Worm (Caenorhabditis elegans) whole organism, L4 larva: ENCODE data around the gene nspc-17.

ENCODE experiments used
- D1046.2 ChIP-seq: fragments of 200-800 bp; sonication (Bioruptor generic); IDR thresholded peaks from 2 replicates; pipeline ENCODE4 v1.3.6; 2022; ENCODE audit warnings: missing genetic modification characterization, missing compliant biosample characterization
- F26F4.8 ChIP-seq: fragments of 200-800 bp; sonication (Bioruptor generic); conservative IDR thresholded peaks from 2 replicates; pipeline ENCODE4 v1.3.6; 2022; ENCODE audit warnings: missing genetic modification characterization, missing compliant biosample characterization
- F37D6.2 ChIP-seq: sonication (generic microtip); optimal IDR thresholded peaks from 2 replicates; lab custom pipeline; 2016; ENCODE audit warnings: mild to moderate bottlenecking, missing genetic modification characterization, missing compliant biosample characterization
- F44E2.7 ChIP-seq: fragments of 200-800 bp; sonication (Bioruptor generic); IDR thresholded peaks from 2 replicates; pipeline ENCODE4 v2.1.2; 2022; ENCODE audit warnings: missing genetic modification characterization, missing compliant biosample characterization
- F49E8.2 ChIP-seq: sonication (generic microtip); optimal IDR thresholded peaks from 2 replicates; lab custom pipeline; 2016; ENCODE audit warnings: missing compliant biosample characterization, mild to moderate bottlenecking, missing genetic modification characterization, borderline replicate concordance
- R02D3.7 ChIP-seq: fragments of 150-350 bp; sonication (generic microtip); optimal IDR thresholded peaks from 3 replicates; lab custom pipeline; 2014; ENCODE audit warnings: missing biosample characterization, missing genetic modification characterization
- T20F7.1 ChIP-seq: fragments of 200-800 bp; sonication (Bioruptor generic); optimal IDR thresholded peaks from 2 replicates; lab custom pipeline; 2018; ENCODE audit warnings: mild to moderate bottlenecking, missing genetic modification characterization, missing compliant biosample characterization
- Y5F2A.4 ChIP-seq: fragments of 200-800 bp; sonication (Bioruptor generic); optimal IDR thresholded peaks from 2 replicates; lab custom pipeline; 2018; ENCODE audit warnings: mild to moderate bottlenecking, missing genetic modification characterization, missing compliant biosample characterization
- Y75B8A.6 ChIP-seq: fragments of 200-800 bp; sonication (Bioruptor generic); IDR thresholded peaks from 2 replicates; pipeline ENCODE4 v1.3.6; 2022; ENCODE audit warnings: missing genetic modification reagents, missing genetic modification characterization, missing compliant biosample characterization
- aly-2 ChIP-seq: sonication (generic microtip); optimal IDR thresholded peaks from 2 replicates; lab custom pipeline; 2018; ENCODE audit warnings: missing biosample characterization, missing genetic modification characterization
- arid-1 ChIP-seq: fragments of 200-800 bp; sonication (Bioruptor generic); conservative IDR thresholded peaks from 2 replicates; pipeline ENCODE4 v1.3.6; 2022; ENCODE audit warnings: missing genetic modification reagents, missing genetic modification characterization, missing compliant biosample characterization
- ceh-20 ChIP-seq: fragments of 200-800 bp; sonication (Bioruptor generic); IDR thresholded peaks from 2 replicates; pipeline ENCODE4 v1.3.6; 2022; ENCODE audit warnings: missing genetic modification reagents, missing genetic modification characterization, missing compliant biosample characterization
- ceh-62 ChIP-seq: sonication (generic microtip); optimal IDR thresholded peaks from 2 replicates; lab custom pipeline; 2017; ENCODE audit warnings: missing biosample characterization, missing genetic modification characterization
- ceh-82 ChIP-seq: sonication (generic microtip); optimal IDR thresholded peaks from 2 replicates; lab custom pipeline; 2017; ENCODE audit warnings: missing biosample characterization, missing genetic modification characterization
- ctbp-1 ChIP-seq: fragments of 200-800 bp; sonication (Bioruptor generic); IDR thresholded peaks from 2 replicates; pipeline ENCODE4 v1.3.6; 2022; ENCODE audit warnings: missing genetic modification reagents, missing genetic modification characterization, missing compliant biosample characterization
- daf-19 ChIP-seq: fragments of 200-800 bp; sonication (Bioruptor generic); conservative IDR thresholded peaks from 2 replicates; pipeline ENCODE4 v1.3.6; 2022; ENCODE audit warnings: missing genetic modification characterization, missing compliant biosample characterization
- daf-8 ChIP-seq: fragments of 200-800 bp; sonication (Bioruptor generic); IDR thresholded peaks from 2 replicates; pipeline ENCODE4 v1.3.6; 2022; ENCODE audit warnings: missing genetic modification characterization, missing compliant biosample characterization
- dmd-8 ChIP-seq: fragments of 200-800 bp; sonication (Bioruptor generic); IDR thresholded peaks from 2 replicates; pipeline ENCODE4 v1.3.6; 2022; ENCODE audit warnings: missing genetic modification characterization, missing compliant biosample characterization
- egl-27 ChIP-seq: sonication (generic microtip); optimal IDR thresholded peaks from 3 replicates; lab custom pipeline; 2017; ENCODE audit warnings: missing biosample characterization, missing genetic modification reagents, missing genetic modification characterization
- hlh-11 ChIP-seq: fragments of 200-800 bp; sonication (Bioruptor generic); optimal IDR thresholded peaks from 2 replicates; lab custom pipeline; 2018; ENCODE audit warnings: mild to moderate bottlenecking, missing genetic modification characterization, missing compliant biosample characterization
- hmg-1.1 ChIP-seq: fragments of 200-800 bp; sonication (Bioruptor generic); IDR thresholded peaks from 2 replicates; pipeline ENCODE4 v1.3.6; 2022; ENCODE audit warnings: missing genetic modification reagents, missing genetic modification characterization, missing compliant biosample characterization
- jun-1 ChIP-seq: fragments of 150-350 bp; optimal IDR thresholded peaks from 2 replicates; lab custom pipeline; 2014; ENCODE audit warnings: missing biosample characterization, missing genetic modification reagents, missing genetic modification characterization
- lin-29 ChIP-seq: fragments of 200-800 bp; sonication (Bioruptor generic); IDR thresholded peaks from 2 replicates; pipeline ENCODE4 v1.3.6; 2022; ENCODE audit warnings: missing genetic modification reagents, missing genetic modification characterization, missing compliant biosample characterization
- lin-39 ChIP-seq: fragments of 150-350 bp; optimal IDR thresholded peaks from 2 replicates; lab custom pipeline; 2014; ENCODE audit warnings: missing biosample characterization, missing genetic modification reagents, missing genetic modification characterization
- lir-3 ChIP-seq: sonication (generic microtip); optimal IDR thresholded peaks from 2 replicates; lab custom pipeline; 2016; ENCODE audit warnings: mild to moderate bottlenecking, missing genetic modification characterization, missing compliant biosample characterization
- madf-5 ChIP-seq, 2 experiments: fragments of 200-800 bp; sonication (Bioruptor generic); IDR thresholded peaks; 2 replicates each; pipeline ENCODE4 v1.3.6; 2022; ENCODE audit warnings: missing compliant biosample characterization in 2 of 2, missing genetic modification characterization in 2 of 2
- madf-9 ChIP-seq: fragments of 200-800 bp; sonication (Bioruptor generic); conservative IDR thresholded peaks from 2 replicates; pipeline ENCODE4 v1.3.6; 2022; ENCODE audit warnings: missing genetic modification reagents, missing genetic modification characterization, missing compliant biosample characterization
- mdl-1 ChIP-seq, 2 experiments: fragments of 150-350 bp in 1 of 2; sonication (generic microtip) in 1 of 2; optimal IDR thresholded peaks; 2 replicates each; lab custom pipeline; 2014 to 2017; ENCODE audit warnings: missing biosample characterization in 2 of 2, missing genetic modification characterization in 2 of 2
- mxl-3 ChIP-seq: fragments of 200-800 bp; sonication (Bioruptor generic); optimal IDR thresholded peaks from 2 replicates; lab custom pipeline; 2018; ENCODE audit warnings: mild to moderate bottlenecking, missing genetic modification characterization, missing compliant biosample characterization
- nhr-10 ChIP-seq: fragments of 150-350 bp; optimal IDR thresholded peaks from 2 replicates; lab custom pipeline; 2014; ENCODE audit warnings: missing biosample characterization, missing genetic modification characterization
- nhr-111 ChIP-seq: fragments of 200-800 bp; sonication (Bioruptor generic); optimal IDR thresholded peaks from 2 replicates; lab custom pipeline; 2018; ENCODE audit warnings: mild to moderate bottlenecking, missing genetic modification characterization, missing compliant biosample characterization
- nhr-237 ChIP-seq: sonication (generic microtip); optimal IDR thresholded peaks from 2 replicates; lab custom pipeline; 2017; ENCODE audit warnings: missing biosample characterization, missing genetic modification characterization
- nhr-25 ChIP-seq: sonication (generic microtip); optimal IDR thresholded peaks from 2 replicates; lab custom pipeline; 2017; ENCODE audit warnings: missing genetic modification characterization, mild to moderate bottlenecking, missing compliant biosample characterization, antibody characterized with exemption, moderate library complexity, borderline replicate concordance; ENCODE audit not compliant: insufficient read depth
- nhr-28 ChIP-seq: fragments of 150-350 bp; optimal IDR thresholded peaks from 2 replicates; lab custom pipeline; 2014; ENCODE audit warnings: missing biosample characterization, missing genetic modification characterization
- nhr-41 ChIP-seq: fragments of 200-800 bp; sonication (Bioruptor generic); IDR thresholded peaks from 2 replicates; pipeline ENCODE4 v1.3.6; 2022; ENCODE audit warnings: missing genetic modification reagents, missing genetic modification characterization, missing compliant biosample characterization
- nhr-42 ChIP-seq: fragments of 200-800 bp; sonication (Bioruptor generic); IDR thresholded peaks from 2 replicates; pipeline ENCODE4 v1.3.6; 2022; ENCODE audit warnings: missing genetic modification characterization, missing compliant biosample characterization
- nhr-48 ChIP-seq: sonication (generic microtip); optimal IDR thresholded peaks from 2 replicates; lab custom pipeline; 2016; ENCODE audit warnings: mild to moderate bottlenecking, missing genetic modification characterization, missing compliant biosample characterization
- nhr-77 ChIP-seq: fragments of 150-350 bp; optimal IDR thresholded peaks from 2 replicates; lab custom pipeline; 2014; ENCODE audit warnings: missing biosample characterization, missing genetic modification characterization
- pha-4 ChIP-seq, 2 experiments: fragments of 150-350 bp in 1 of 2; fragments of 200-800 bp in 1 of 2; sonication (Bioruptor generic) in 1 of 2; IDR thresholded peaks in 1 of 2; optimal IDR thresholded peaks in 1 of 2; 2 replicates each; pipeline versions ENCODE4 v1.3.6 to Lab custom; 2014 to 2022; ENCODE audit warnings: missing genetic modification characterization in 2 of 2, missing genetic modification reagents in 2 of 2, missing biosample characterization in 1 of 2, missing compliant biosample characterization in 1 of 2
- snpc-1.2 ChIP-seq: fragments of 200-800 bp; sonication (Bioruptor generic); IDR thresholded peaks from 2 replicates; pipeline ENCODE4 v1.3.6; 2022; ENCODE audit warnings: missing genetic modification reagents, missing genetic modification characterization, missing compliant biosample characterization
- snpc-4 ChIP-seq: fragments of 150-350 bp; optimal IDR thresholded peaks from 2 replicates; lab custom pipeline; 2014; ENCODE audit warnings: missing biosample characterization, missing genetic modification characterization
- spr-1 ChIP-seq: sonication (generic microtip); optimal IDR thresholded peaks from 2 replicates; lab custom pipeline; 2016; ENCODE audit warnings: mild to moderate bottlenecking, missing genetic modification characterization, missing compliant biosample characterization
- spr-3 ChIP-seq: fragments of 200-800 bp; sonication (Bioruptor generic); optimal IDR thresholded peaks from 2 replicates; lab custom pipeline; 2018; ENCODE audit warnings: mild to moderate bottlenecking, missing genetic modification characterization, missing compliant biosample characterization
- unc-39 ChIP-seq: sonication (generic microtip); optimal IDR thresholded peaks from 2 replicates; lab custom pipeline; 2017; ENCODE audit warnings: missing biosample characterization, missing genetic modification characterization
- vab-7 ChIP-seq: fragments of 200-800 bp; sonication (Bioruptor generic); IDR thresholded peaks from 2 replicates; pipeline ENCODE4 v1.3.6; 2022; ENCODE audit warnings: missing genetic modification reagents, missing genetic modification characterization, missing compliant biosample characterization
- zip-11 ChIP-seq: fragments of 200-800 bp; sonication (Bioruptor generic); IDR thresholded peaks from 2 replicates; pipeline ENCODE4 v1.3.6; 2022; ENCODE audit warnings: missing genetic modification characterization, missing compliant biosample characterization
- ztf-11 ChIP-seq: fragments of 150-350 bp; optimal IDR thresholded peaks from 2 replicates; lab custom pipeline; 2014; ENCODE audit warnings: missing biosample characterization, missing genetic modification characterization
- ztf-7 ChIP-seq: fragments of 150-350 bp; optimal IDR thresholded peaks from 2 replicates; lab custom pipeline; 2014; ENCODE audit warnings: missing biosample characterization, missing genetic modification characterization

Gene nspc-17

DNA sequence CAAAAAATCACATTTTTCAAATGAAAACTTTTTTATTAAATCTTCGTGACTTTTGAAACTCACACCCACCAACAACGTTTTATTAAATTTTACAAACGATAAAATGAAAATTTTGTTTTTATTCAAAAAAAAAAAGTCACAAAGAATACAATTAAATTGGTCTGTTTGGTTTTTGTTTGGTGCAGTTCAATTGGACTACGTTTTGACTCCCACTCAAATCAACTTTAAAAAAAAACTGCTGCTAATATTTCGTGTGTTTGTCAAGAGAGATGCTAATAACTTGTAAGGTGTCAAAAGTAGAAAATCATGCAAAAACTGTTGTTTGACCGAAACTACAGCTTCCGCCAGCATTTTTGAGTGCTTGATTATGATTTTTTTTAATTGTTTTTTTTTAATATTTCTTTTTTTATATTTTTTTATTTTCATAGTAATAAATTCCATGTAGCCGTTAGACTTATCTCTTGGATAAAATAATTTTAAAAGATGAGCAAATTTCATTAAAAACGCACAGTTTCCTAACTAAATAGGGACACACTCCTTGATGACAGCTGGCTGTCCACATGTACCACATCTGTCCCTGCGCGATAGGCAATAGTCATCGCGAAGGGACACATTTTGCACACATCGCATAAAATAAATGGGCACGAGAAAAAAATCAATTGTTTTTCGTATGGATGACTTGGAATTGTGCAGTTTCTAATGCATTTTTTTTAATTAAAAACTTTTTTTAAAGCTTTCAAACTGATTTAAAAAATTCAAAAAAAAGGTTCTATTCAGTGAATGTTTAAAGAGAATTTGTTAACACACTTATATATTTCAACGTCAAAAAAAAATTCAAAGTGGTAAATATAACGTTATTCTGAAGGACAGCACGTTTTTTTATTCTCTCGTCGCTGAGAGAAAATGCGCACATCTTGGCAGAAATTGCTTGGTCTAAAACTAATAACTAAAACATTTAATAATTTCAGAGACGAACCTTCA, 634 bp upstream of the nspc-17 start (continued):
- peak; percentile 97 for TF ChIP-seq nhr-25 (tag; lab: Kevin White, UChicago)
- TF ChIP-seq nhr-237, result peak; percentile 94
- TF ChIP-seq ceh-82 (tag; lab: Kevin White, UChicago), result peak; percentile 84
- TF ChIP-seq unc-39 (tag; lab: Kevin White, UChicago), result peak; percentile 8
- peak; percentile 97 for TF ChIP-seq nhr-48 (tag; lab: Kevin White, UChicago)
- TF ChIP-seq madf-9 (GFP tag; lab: Robert Waterston, UW), result peak; percentile 99
- peak; percentile 35 for TF ChIP-seq nhr-111 (GFP tag; lab: Kevin White, UChicago)
- peak; percentile 98 for TF ChIP-seq vab-7 (GFP tag; lab: Robert Waterston, UW)
- TF ChIP-seq jun-1 (tag; lab: Kevin White, UChicago), result peak; percentile 100
- TF ChIP-seq snpc-4 (tag; lab: Kevin White, UChicago), result peak; percentile 62
- peak; percentile 98 for TF ChIP-seq lin-29
- TF ChIP-seq arid-1, result peak; percentile 96
- peak; percentile 79; the same call in 1 of the 2 replicates for TF ChIP-seq dmd-8
- peak; percentile 99 for TF ChIP-seq F37D6.2 (tag; lab: Kevin White, UChicago)
- TF ChIP-seq F49E8.2 (tag; lab: Kevin White, UChicago), result peak; percentile 48
- peak; percentile 99 for TF ChIP-seq ctbp-1
- TF ChIP-seq hmg-1.1 (GFP tag; lab: Robert Waterston, UW), result peak; percentile 100
- peak; percentile 90 for TF ChIP-seq mxl-3 (GFP tag; lab: Kevin White, UChicago)
- TF ChIP-seq madf-5 (GFP tag; IDR thresholded peaks at IDR 0.05; lab: Robert Waterston, UW), result peak; percentile 78 to 98
- TF ChIP-seq ztf-7, result peak; percentile 96
- peak; percentile 95 for TF ChIP-seq lir-3 (tag; lab: Kevin White, UChicago)
- TF ChIP-seq T20F7.1 (GFP tag; lab: Kevin White, UChicago), result peak; percentile 93
- no peak for TF ChIP-seq egl-27 (tag; lab: Kevin White, UChicago)
- peak; percentile 68; the same call in 1 of the 2 replicates for TF ChIP-seq daf-8
- peak; percentile 88 for TF ChIP-seq nhr-28 (tag; lab: Kevin White, UChicago)
- TF ChIP-seq nhr-77, result peak; percentile 100
- TF ChIP-seq ceh-62 (tag; lab: Kevin White, UChicago), result no peak
- TF ChIP-seq F44E2.7 (GFP tag; lab: Robert Waterston, UW), result no peak
- TF ChIP-seq lin-39, result peak; percentile 96
- peak; percentile 91 for TF ChIP-seq ztf-11
- TF ChIP-seq hlh-11, result peak; percentile 99
- peak; percentile 37 for TF ChIP-seq aly-2
- TF ChIP-seq mdl-1 (tag; optimal IDR thresholded peaks at IDR 0.05; lab: Kevin White, UChicago), result peak; percentile 89 to 98
- peak; percentile 98 for TF ChIP-seq spr-1 (tag; lab: Kevin White, UChicago)
- TF ChIP-seq spr-3, result peak; percentile 98
- peak; percentile 97 for TF ChIP-seq Y5F2A.4 (GFP tag; lab: Kevin White, UChicago)
- TF ChIP-seq F26F4.8 (GFP tag; lab: Robert Waterston, UW), result no peak
- TF ChIP-seq Y75B8A.6 (GFP tag; lab: Robert Waterston, UW), result peak; percentile 92; the same call in 1 of the 2 replicates
- peak; percentile 73; the same call in 1 of the 2 replicates for TF ChIP-seq nhr-41 (GFP tag; lab: Robert Waterston, UW)
- peak; percentile 99 for TF ChIP-seq daf-19
- TF ChIP-seq snpc-1.2 (GFP tag; lab: Robert Waterston, UW), result peak; percentile 41; the same call in 1 of the 2 replicates
- no peak for TF ChIP-seq R02D3.7 (tag; lab: Kevin White, UChicago)
- TF ChIP-seq pha-4 (GFP tag; IDR thresholded peaks at IDR 0.05; lab: Robert Waterston, UW), result peak; percentile 98
- TF ChIP-seq pha-4 (tag; optimal IDR thresholded peaks at IDR 0.05; lab: Kevin White, UChicago), result peak; percentile 95
- peak; percentile 95 for TF ChIP-seq D1046.2 (GFP tag; lab: Robert Waterston, UW)
- peak; percentile 78; the same call in 1 of the 2 replicates for TF ChIP-seq zip-11 (GFP tag; lab: Robert Waterston, UW)
- peak; percentile 100 for TF ChIP-seq nhr-42 (GFP tag; lab: Robert Waterston, UW)
- peak; percentile 99 for TF ChIP-seq ceh-20
- peak; percentile 99 for TF ChIP-seq nhr-10 (tag; lab: Kevin White, UChicago)
